Worm (Caenorhabditis elegans): ENCODE results near the gene clec-153.

The clec-153 gene

ce11 chrIII:4668073-4668472 is 33.0 kb downstream of the clec-153 start (continued):
- TF ChIP-seq unc-130 (tag; optimal IDR thresholded peaks at IDR 0.05) (no peak), nhr-12 (tag; optimal IDR thresholded peaks at IDR 0.05) (no peak), lin-13 (GFP tag; optimal IDR thresholded peaks at IDR 0.05) (no peak), dpl-1 (GFP tag; optimal IDR thresholded peaks at IDR 0.05) (no peak), efl-1 (optimal IDR thresholded peaks at IDR 0.05) (no peak), efl-1 (GFP tag; optimal IDR thresholded peaks at IDR 0.05 in 1 of 2) (peak in 1 of 2 experiments; percentile 59), F16B12.6 (tag; optimal IDR thresholded peaks at IDR 0.05) (no peak), xbp-1 (tag; optimal IDR thresholded peaks at IDR 0.05) (no peak)

- TF ChIP-seq unc-130 (tag; optimal IDR thresholded peaks at IDR 0.05): no peak
- no peak for TF ChIP-seq hpl-2 (GFP tag; optimal IDR thresholded peaks at IDR 0.05)
- no peak for TF ChIP-seq nhr-28 (tag; optimal IDR thresholded peaks at IDR 0.05)
- TF ChIP-seq lir-3 (tag; optimal IDR thresholded peaks at IDR 0.05; ENCODE audit: poor library complexity): no peak
- TF ChIP-seq hlh-4 (tag; optimal IDR thresholded peaks at IDR 0.05): no peak
These were observed 36.4 kb downstream of the clec-153 start, which contains the start of gene T23F11.11 for ce11 chrIII:4671491-4671890. Gene T23F11.11 (minus strand): TSS chrIII:4671591.

DNA sequence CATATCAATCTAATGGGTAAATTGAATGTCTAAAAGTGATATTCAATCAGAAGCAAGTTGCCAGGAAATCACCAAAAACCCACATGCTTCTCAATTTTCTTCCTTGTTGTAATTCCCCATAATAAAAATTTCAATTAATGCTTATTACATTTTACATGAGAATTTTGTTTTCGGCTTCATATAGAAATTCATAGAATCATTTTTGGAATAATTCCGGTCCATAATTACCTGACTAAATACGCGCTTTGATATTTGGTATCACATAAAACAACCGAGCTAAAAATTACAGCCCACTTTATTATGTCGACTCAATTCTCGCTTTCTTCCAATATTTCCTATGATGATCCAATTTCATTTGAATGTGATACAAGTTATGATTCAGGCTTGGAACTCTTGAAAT is 36.9 kb downstream of the clec-153 start, which contains the start of gene srg-13:
Gene srg-13, plus strand, starts transcription at position 301 of the 400 bp plus-strand sequence.
- no peak for TF ChIP-seq alr-1 (tag; optimal IDR thresholded peaks at IDR 0.05; ENCODE audit: borderline replicate concordance)
- no peak for TF ChIP-seq snu-23 (GFP tag; optimal IDR thresholded peaks at IDR 0.05)
- TF ChIP-seq mab-9 (GFP tag; IDR thresholded peaks at IDR 0.05): no peak
- no peak for TF ChIP-seq ceh-90 (tag; optimal IDR thresholded peaks at IDR 0.05)
- no peak for TF ChIP-seq efl-3 (GFP tag; optimal IDR thresholded peaks at IDR 0.05)
- no peak for TF ChIP-seq nhr-11 (tag; optimal IDR thresholded peaks at IDR 0.05)
- TF ChIP-seq pax-3 (tag; optimal IDR thresholded peaks at IDR 0.05): no peak
- no peak for TF ChIP-seq unc-30 (tag; optimal IDR thresholded peaks at IDR 0.05)
- TF ChIP-seq ztf-4 (tag; optimal IDR thresholded peaks at IDR 0.05): no peak
- TF ChIP-seq aha-1 (tag; optimal IDR thresholded peaks at IDR 0.05): no peak
- no peak for TF ChIP-seq ztf-11 (tag; optimal IDR thresholded peaks at IDR 0.05)
- TF ChIP-seq zip-4 (GFP tag; optimal IDR thresholded peaks at IDR 0.05): no peak
- no peak for TF ChIP-seq tlp-1 (tag; optimal IDR thresholded peaks at IDR 0.05)
- TF ChIP-seq swsn-7 (tag; optimal IDR thresholded peaks at IDR 0.05): no peak
- no peak for TF ChIP-seq unc-98 (GFP tag; IDR thresholded peaks at IDR 0.05)
- no peak for TF ChIP-seq isw-1 (GFP tag; IDR thresholded peaks at IDR 0.05)
- no peak for TF ChIP-seq fos-1 (tag; optimal IDR thresholded peaks at IDR 0.05)

DNA sequence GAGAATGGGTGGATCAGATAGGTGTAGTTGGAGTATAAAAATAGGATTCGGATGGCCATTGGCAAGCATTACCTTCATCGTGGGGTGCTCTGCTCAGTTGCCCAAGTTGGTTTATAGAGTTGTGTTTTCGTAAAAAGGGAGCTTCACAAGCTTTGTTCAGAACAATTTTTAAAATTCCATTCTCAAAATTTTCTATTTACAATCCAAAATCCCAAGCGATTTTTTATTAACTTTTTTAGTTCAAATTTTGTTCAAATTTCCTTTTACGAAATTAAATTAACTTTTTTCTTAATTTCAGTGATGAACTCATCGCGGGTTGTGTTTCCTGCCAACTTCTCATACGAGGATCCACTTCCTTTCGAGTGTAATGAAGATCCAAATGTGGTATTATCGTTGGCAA is 42.4 kb downstream of the clec-153 start, which contains the start of gene srg-10:
Gene srg-10, plus strand, starts transcription at position 301 of the 400 bp plus-strand sequence.
- no peak for TF ChIP-seq hlh-17 (GFP tag; optimal IDR thresholded peaks at IDR 0.05; ENCODE audit: borderline replicate concordance)

- TF ChIP-seq unc-86 (tag; optimal IDR thresholded peaks at IDR 0.05): no peak
These were observed 45.0 kb downstream of the clec-153 start, which contains the start of gene srg-11 for ce11 chrIII:4679963-4680484. Gene srg-11 (plus strand): TSS chrIII:4680013.

- TF ChIP-seq efl-3 (GFP tag; optimal IDR thresholded peaks at IDR 0.05) (no peak), nhr-19 (GFP tag; conservative IDR thresholded peaks at IDR 0.05) (peak; percentile 37), efl-1 (optimal IDR thresholded peaks at IDR 0.05) (peak in 1 of 2 experiments; percentile 12), efl-1 (GFP tag; optimal IDR thresholded peaks at IDR 0.05 in 1 of 2) (no peak), nhr-76 (tag; optimal IDR thresholded peaks at IDR 0.05) (no peak), swsn-7 (tag; optimal IDR thresholded peaks at IDR 0.05) (peak; percentile 0), sup-37 (GFP tag; optimal IDR thresholded peaks at IDR 0.05) (no peak), pqm-1 (tag; optimal IDR thresholded peaks at IDR 0.05) (no peak), lin-14 (GFP tag; optimal IDR thresholded peaks at IDR 0.05) (peak; percentile 63), nhr-20 (tag; optimal IDR thresholded peaks at IDR 0.05) (peak; percentile 10), rnt-1 (tag; optimal IDR thresholded peaks at IDR 0.05) (peak; percentile 20), ceh-82 (tag; optimal IDR thresholded peaks at IDR 0.05) (no peak), snu-23 (GFP tag; optimal IDR thresholded peaks at IDR 0.05) (peak; percentile 58), lsy-2 (tag; optimal IDR thresholded peaks at IDR 0.05) (peak; percentile 58 to 62), dpl-1 (GFP tag; optimal IDR thresholded peaks at IDR 0.05) (peak in 1 of 3 experiments; percentile 1), sox-4 (tag; optimal IDR thresholded peaks at IDR 0.05) (no peak), lin-39 (tag; optimal IDR thresholded peaks at IDR 0.05) (peak; percentile 17), mep-1 (tag; optimal IDR thresholded peaks at IDR 0.05) (peak; percentile 28), nhr-71 (tag; optimal IDR thresholded peaks at IDR 0.05) (peak; percentile 77)
These were observed 52.1 kb downstream of the clec-153 start for ce11 chrIII:4687134-4687533.

Measured in whole organism, L1 larva.